Worm (Caenorhabditis elegans) whole organism, midembryonic: Measurements from ENCODE around the gene C49H3.6.

ENCODE experiments used
- flt-1 ChIP-seq: fragments of 200-800 bp; sonication (Bioruptor generic); IDR thresholded peaks from 2 replicates; pipeline ENCODE4 v1.3.6; 2022; ENCODE audit warnings: missing genetic modification characterization, missing compliant biosample characterization
- tab-1 ChIP-seq: fragments of 200-800 bp; sonication (Bioruptor generic); IDR thresholded peaks from 2 replicates; pipeline ENCODE4 v1.3.6; 2022; ENCODE audit warnings: missing genetic modification characterization, missing compliant biosample characterization

DNA sequence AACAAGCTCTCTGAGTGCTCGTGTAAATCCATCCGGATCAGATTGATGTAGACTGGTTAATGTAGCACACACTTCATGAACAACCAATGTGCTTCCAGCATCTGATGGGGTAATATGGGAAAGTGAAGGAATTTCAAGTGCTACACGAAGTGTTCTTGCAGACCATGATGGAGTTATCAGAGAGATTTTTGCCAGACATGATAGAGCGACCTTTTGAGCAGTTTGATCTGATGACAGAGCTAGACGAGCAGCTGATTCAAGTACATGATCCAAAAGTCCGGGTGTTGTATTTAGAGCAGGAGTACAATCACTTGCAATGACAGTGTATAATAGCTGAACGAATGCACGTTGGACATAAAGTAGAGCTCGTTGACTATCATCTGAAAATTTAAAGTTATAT lies 14.3 kb downstream of the C49H3.6 start:
- TF ChIP-seq flt-1 = no peak
- no peak for TF ChIP-seq tab-1 (GFP tag; lab: Robert Waterston, UW)
